Worm (Caenorhabditis elegans) whole organism, young adult: ENCODE data around the gene R07B7.6.
A peak's percentile ranks its signal among the peaks of the same experiment; 100 is the strongest.

Source experiments
- B0035.1 ChIP-seq: sonication (generic microtip); optimal IDR thresholded peaks from 2 replicates; lab custom pipeline; 2016; ENCODE audit warnings: missing genetic modification characterization, mild to moderate bottlenecking, missing compliant biosample characterization, missing genotype, missing genetic modification reagents
- F10E7.11 ChIP-seq: sonication (generic microtip); optimal IDR thresholded peaks from 2 replicates; lab custom pipeline; 2017; ENCODE audit warnings: mild to moderate bottlenecking, missing genetic modification characterization, moderate library complexity, missing compliant biosample characterization
- F33H1.4 ChIP-seq: fragments of 200-800 bp; sonication (Bioruptor generic); IDR thresholded peaks from 2 replicates; pipeline ENCODE4 v1.3.6; 2022; ENCODE audit warnings: missing genetic modification reagents, missing genetic modification characterization, missing compliant biosample characterization
- F37B4.10 ChIP-seq: fragments of 200-800 bp; sonication (Bioruptor generic); IDR thresholded peaks from 2 replicates; pipeline ENCODE4 v1.3.6; 2022; ENCODE audit warnings: missing genetic modification characterization, missing compliant biosample characterization
- F49E8.2 ChIP-seq: sonication (generic microtip); optimal IDR thresholded peaks from 3 replicates; lab custom pipeline; 2017; ENCODE audit warnings: missing genetic modification characterization, mild to moderate bottlenecking, missing compliant biosample characterization, antibody characterized with exemption, moderate library complexity; ENCODE audit not compliant: insufficient read depth
- K12H6.12 ChIP-seq: fragments of 200-800 bp; sonication (Bioruptor generic); optimal IDR thresholded peaks from 2 replicates; lab custom pipeline; 2018; ENCODE audit warnings: mild to moderate bottlenecking, missing genetic modification characterization, missing compliant biosample characterization
- T07F8.4 ChIP-seq: sonication (generic microtip); optimal IDR thresholded peaks from 2 replicates; lab custom pipeline; 2016; ENCODE audit warnings: mild to moderate bottlenecking, missing genetic modification characterization, moderate library complexity, missing compliant biosample characterization
- Y56A3A.18 ChIP-seq: fragments of 200-800 bp; sonication (Bioruptor generic); IDR thresholded peaks from 2 replicates; pipeline ENCODE4 v1.3.6; 2022; ENCODE audit warnings: missing genetic modification reagents, missing genetic modification characterization, missing compliant biosample characterization
- Y67H2A.10 ChIP-seq: fragments of 200-800 bp; sonication (Bioruptor generic); conservative IDR thresholded peaks from 2 replicates; pipeline ENCODE4 v1.3.6; 2022; ENCODE audit warnings: missing genetic modification reagents, missing genetic modification characterization, missing compliant biosample characterization
- ZK185.1 ChIP-seq: sonication (generic microtip); optimal IDR thresholded peaks from 2 replicates; lab custom pipeline; 2016; ENCODE audit warnings: mild to moderate bottlenecking, missing genetic modification characterization, missing compliant biosample characterization; ENCODE audit not compliant: poor library complexity, severe bottlenecking
- akir-1 ChIP-seq: fragments of 200-800 bp; sonication (Bioruptor generic); optimal IDR thresholded peaks from 2 replicates; lab custom pipeline; 2018; ENCODE audit warnings: mild to moderate bottlenecking, missing genetic modification characterization, moderate library complexity, missing compliant biosample characterization
- aptf-2 ChIP-seq: fragments of 200-800 bp; sonication (Bioruptor generic); conservative IDR thresholded peaks from 2 replicates; pipeline ENCODE4 v1.3.6; 2022; ENCODE audit warnings: missing genetic modification reagents, missing genetic modification characterization, missing compliant biosample characterization
- aptf-3 ChIP-seq: fragments of 200-800 bp; sonication (Bioruptor generic); IDR thresholded peaks from 2 replicates; pipeline ENCODE4 v1.3.6; 2022; ENCODE audit warnings: missing genetic modification characterization, missing compliant biosample characterization
- ccch-3 ChIP-seq: fragments of 200-800 bp; sonication (Bioruptor generic); optimal IDR thresholded peaks from 2 replicates; lab custom pipeline; 2018; ENCODE audit warnings: mild to moderate bottlenecking, missing genetic modification characterization, missing compliant biosample characterization
- ceh-100 ChIP-seq: fragments of 200-800 bp; sonication (Bioruptor generic); IDR thresholded peaks from 2 replicates; pipeline ENCODE4 v1.3.6; 2022; ENCODE audit warnings: missing genetic modification reagents, missing genetic modification characterization, missing compliant biosample characterization
- chd-7 ChIP-seq: sonication (generic microtip); optimal IDR thresholded peaks from 2 replicates; lab custom pipeline; 2016; ENCODE audit warnings: mild to moderate bottlenecking, missing genetic modification characterization, moderate library complexity, missing compliant biosample characterization
- die-1 ChIP-seq: sonication (generic microtip); optimal IDR thresholded peaks from 2 replicates; lab custom pipeline; 2016; ENCODE audit warnings: missing genotype, mild to moderate bottlenecking, missing genetic modification characterization, missing compliant biosample characterization
- dpl-1 ChIP-seq: fragments of 150-350 bp; optimal IDR thresholded peaks from 2 replicates; lab custom pipeline; 2014; ENCODE audit warnings: missing biosample characterization, missing genetic modification reagents, missing genetic modification characterization
- egrh-3 ChIP-seq: fragments of 200-800 bp; sonication (Bioruptor generic); IDR thresholded peaks from 2 replicates; pipeline ENCODE4 v1.3.6; 2022; ENCODE audit warnings: missing genetic modification reagents, missing genetic modification characterization, missing compliant biosample characterization
- ekl-4 ChIP-seq: fragments of 200-800 bp; sonication (Bioruptor generic); IDR thresholded peaks from 2 replicates; pipeline ENCODE4 v1.3.6; 2022; ENCODE audit warnings: missing genetic modification reagents, missing genetic modification characterization, missing compliant biosample characterization
- gei-17 ChIP-seq: fragments of 200-800 bp; sonication (Bioruptor generic); optimal IDR thresholded peaks from 2 replicates; lab custom pipeline; 2018; ENCODE audit warnings: mild to moderate bottlenecking, missing genetic modification characterization, missing compliant biosample characterization
- him-1 ChIP-seq: sonication (generic microtip); optimal IDR thresholded peaks from 2 replicates; lab custom pipeline; 2016; ENCODE audit warnings: missing genotype, missing genetic modification reagents, missing genetic modification characterization, missing compliant biosample characterization
- hlh-12 ChIP-seq: sonication (generic microtip); optimal IDR thresholded peaks from 2 replicates; lab custom pipeline; 2016; ENCODE audit warnings: missing genetic modification characterization, missing compliant biosample characterization
- hmg-1.2 ChIP-seq: fragments of 200-800 bp; sonication (Bioruptor generic); IDR thresholded peaks from 2 replicates; pipeline ENCODE4 v1.3.6; 2022; ENCODE audit warnings: missing genetic modification reagents, missing genetic modification characterization, missing compliant biosample characterization
- hmg-20 ChIP-seq: fragments of 200-800 bp; sonication (Bioruptor generic); IDR thresholded peaks from 2 replicates; pipeline ENCODE4 v1.3.6; 2022; ENCODE audit warnings: missing genetic modification reagents, missing genetic modification characterization, missing compliant biosample characterization
- let-526 ChIP-seq: fragments of 200-800 bp; sonication (Bioruptor generic); IDR thresholded peaks from 2 replicates; pipeline ENCODE4 v1.3.6; 2022; ENCODE audit warnings: missing genetic modification reagents, missing genetic modification characterization, missing compliant biosample characterization
- lin-35 ChIP-seq, 3 experiments: fragments of 150-350 bp in 2 of 3; sonication (generic microtip) in 1 of 3; optimal IDR thresholded peaks; 2 replicates each; lab custom pipeline; 2014 to 2018; ENCODE audit warnings: missing biosample characterization in 3 of 3, missing genetic modification characterization in 3 of 3, missing genetic modification reagents in 3 of 3
- lin-40 ChIP-seq: sonication (generic microtip); optimal IDR thresholded peaks from 2 replicates; lab custom pipeline; 2016; ENCODE audit warnings: missing genetic modification characterization, mild to moderate bottlenecking, missing compliant biosample characterization, missing genotype, missing genetic modification reagents
- lsl-1 ChIP-seq: fragments of 200-800 bp; sonication (Bioruptor generic); optimal IDR thresholded peaks from 2 replicates; lab custom pipeline; 2018; ENCODE audit warnings: mild to moderate bottlenecking, missing genetic modification characterization, moderate library complexity, missing compliant biosample characterization
- lsy-27 ChIP-seq: sonication (generic microtip); optimal IDR thresholded peaks from 2 replicates; lab custom pipeline; 2017; ENCODE audit warnings: missing genetic modification characterization, mild to moderate bottlenecking, missing compliant biosample characterization, antibody characterized with exemption, missing genotype, borderline replicate concordance; ENCODE audit not compliant: insufficient read depth
- madf-3 ChIP-seq: fragments of 200-800 bp; sonication (Bioruptor generic); IDR thresholded peaks from 2 replicates; pipeline ENCODE4 v1.3.6; 2022; ENCODE audit warnings: missing genetic modification reagents, missing genetic modification characterization, missing compliant biosample characterization
- madf-8 ChIP-seq: fragments of 200-800 bp; sonication (Bioruptor generic); conservative IDR thresholded peaks from 2 replicates; pipeline ENCODE4 v1.3.6; 2022; ENCODE audit warnings: missing genetic modification reagents, missing genetic modification characterization, missing compliant biosample characterization
- nfya-2 ChIP-seq: fragments of 200-800 bp; sonication (Bioruptor generic); IDR thresholded peaks from 2 replicates; pipeline ENCODE4 v1.3.6; 2022; ENCODE audit warnings: missing genetic modification reagents, missing genetic modification characterization, missing compliant biosample characterization
- pbrm-1 ChIP-seq: fragments of 200-800 bp; sonication (Bioruptor generic); IDR thresholded peaks from 2 replicates; pipeline ENCODE4 v1.3.6; 2022; ENCODE audit warnings: missing genetic modification reagents, missing genetic modification characterization, missing compliant biosample characterization
- repo-1 ChIP-seq: sonication (generic microtip); optimal IDR thresholded peaks from 2 replicates; lab custom pipeline; 2017; ENCODE audit warnings: mild to moderate bottlenecking, missing genetic modification characterization, missing compliant biosample characterization
- sdz-38 ChIP-seq: sonication (generic microtip); optimal IDR thresholded peaks from 2 replicates; lab custom pipeline; 2016; ENCODE audit warnings: missing genotype, missing genetic modification characterization, missing compliant biosample characterization
- somi-1 ChIP-seq: fragments of 200-800 bp; sonication (Bioruptor generic); optimal IDR thresholded peaks from 2 replicates; lab custom pipeline; 2018; ENCODE audit warnings: mild to moderate bottlenecking, missing genetic modification characterization, missing compliant biosample characterization
- ztf-22 ChIP-seq: fragments of 200-800 bp; sonication (Bioruptor generic); optimal IDR thresholded peaks from 2 replicates; lab custom pipeline; 2018; ENCODE audit warnings: mild to moderate bottlenecking, missing genetic modification characterization, moderate library complexity, missing compliant biosample characterization
- ztf-26 ChIP-seq: sonication (generic microtip); optimal IDR thresholded peaks from 2 replicates; lab custom pipeline; 2017; ENCODE audit warnings: missing genetic modification characterization, missing compliant biosample characterization
- ztf-28 ChIP-seq: fragments of 200-800 bp; sonication (Bioruptor generic); IDR thresholded peaks from 2 replicates; pipeline ENCODE4 v1.3.6; 2022; ENCODE audit warnings: missing genetic modification reagents, missing genetic modification characterization, missing compliant biosample characterization

R07B7.6 gene

ce11 chrV:12038317-12038716 lies 36.5 kb downstream of the R07B7.6 start:
- TF ChIP-seq lin-40 (tag; lab: Kevin White, UChicago) (no peak), madf-8 (no peak), madf-3 (GFP tag; lab: Robert Waterston, UW) (no peak), ZK185.1 (tag; lab: Kevin White, UChicago) (no peak), lsl-1 (GFP tag; lab: Kevin White, UChicago) (no peak), let-526 (GFP tag; lab: Robert Waterston, UW) (no peak), F10E7.11 (tag; lab: Kevin White, UChicago) (no peak), nfya-2 (GFP tag; lab: Robert Waterston, UW) (no peak), ekl-4 (GFP tag; lab: Robert Waterston, UW) (no peak), sdz-38 (no peak), ceh-100 (GFP tag; lab: Robert Waterston, UW) (no peak), K12H6.12 (tag; lab: Kevin White, UChicago) (no peak), lin-35 (GFP tag; optimal IDR thresholded peaks at IDR 0.05; lab: Kevin White, UChicago) (no peak)

ce11 chrV:12037889-12038288 lies 36.9 kb downstream of the R07B7.6 start:
- TF ChIP-seq egrh-3 (no peak), T07F8.4 (no peak), lsy-27 (tag; lab: Kevin White, UChicago) (no peak), ztf-22 (GFP tag; lab: Kevin White, UChicago) (no peak), madf-8 (no peak), akir-1 (no peak), hlh-12 (tag; lab: Kevin White, UChicago) (no peak), B0035.1 (tag; lab: Kevin White, UChicago) (no peak), gei-17 (GFP tag; lab: Kevin White, UChicago) (no peak), ztf-26 (no peak), pbrm-1 (GFP tag; lab: Robert Waterston, UW) (no peak), F37B4.10 (GFP tag; lab: Robert Waterston, UW) (no peak), aptf-3 (GFP tag; lab: Robert Waterston, UW) (no peak), hmg-20 (GFP tag; lab: Robert Waterston, UW) (no peak), Y67H2A.10 (GFP tag; lab: Robert Waterston, UW) (no peak), somi-1 (no peak), hmg-1.2 (GFP tag; lab: Robert Waterston, UW) (no peak), repo-1 (tag; lab: Kevin White, UChicago) (no peak), F33H1.4 (GFP tag; lab: Robert Waterston, UW) (no peak), ccch-3 (no peak)

ce11 chrV:12036129-12036528 lies 38.7 kb downstream of the R07B7.6 start:
- no peak for TF ChIP-seq him-1
- TF ChIP-seq madf-3 (GFP tag; lab: Robert Waterston, UW), result peak; percentile 44; the same call in 1 of the 2 replicates
- TF ChIP-seq egrh-3, result no peak

ce11 chrV:12033841-12034240 lies 40.9 kb downstream of the R07B7.6 start:
- no peak for TF ChIP-seq ekl-4 (GFP tag; lab: Robert Waterston, UW)
- TF ChIP-seq aptf-2 (GFP tag; lab: Robert Waterston, UW), result no peak
- TF ChIP-seq Y56A3A.18 (GFP tag; lab: Robert Waterston, UW), result no peak
- no peak for TF ChIP-seq chd-7
- TF ChIP-seq die-1, result no peak
- TF ChIP-seq ztf-28 (GFP tag; lab: Robert Waterston, UW), result no peak
- TF ChIP-seq dpl-1 (GFP tag; lab: Kevin White, UChicago), result no peak
- no peak for TF ChIP-seq hmg-1.2 (GFP tag; lab: Robert Waterston, UW)
- no peak for TF ChIP-seq aptf-3 (GFP tag; lab: Robert Waterston, UW)
- TF ChIP-seq lsy-27 (tag; lab: Kevin White, UChicago), result no peak
- TF ChIP-seq F49E8.2 (tag; lab: Kevin White, UChicago), result no peak
